Worm (Caenorhabditis elegans) whole organism, L4 larva: Measurements from ENCODE around the gene rpn-9.

Source experiments
- daf-12 ChIP-seq: fragments of 150-350 bp; optimal IDR thresholded peaks from 2 replicates; lab custom pipeline; 2014; ENCODE audit warnings: missing biosample characterization, missing genetic modification reagents, missing genetic modification characterization
- daf-16 ChIP-seq, 3 experiments: sonication (generic microtip); optimal IDR thresholded peaks; 2 replicates each; lab custom pipeline; 2016 to 2017; ENCODE audit warnings: missing genetic modification characterization in 3 of 3, missing genetic modification reagents in 3 of 3, mild to moderate bottlenecking in 2 of 3, missing compliant biosample characterization in 2 of 3, missing biosample characterization in 1 of 3, moderate library complexity in 1 of 3
- dve-1 ChIP-seq: sonication (generic microtip); optimal IDR thresholded peaks from 2 replicates; lab custom pipeline; 2017; ENCODE audit warnings: antibody characterized with exemption, mild to moderate bottlenecking, missing genetic modification characterization, missing compliant biosample characterization; ENCODE audit not compliant: insufficient read depth
- hlh-30 ChIP-seq: sonication (generic microtip); optimal IDR thresholded peaks from 2 replicates; lab custom pipeline; 2017; ENCODE audit warnings: antibody characterized with exemption, mild to moderate bottlenecking, missing genetic modification characterization, missing compliant biosample characterization; ENCODE audit not compliant: insufficient read depth
- nhr-102 ChIP-seq: sonication (generic microtip); optimal IDR thresholded peaks from 2 replicates; lab custom pipeline; 2016; ENCODE audit warnings: mild to moderate bottlenecking, missing genetic modification characterization, moderate library complexity, missing compliant biosample characterization
- nhr-42 ChIP-seq: fragments of 200-800 bp; sonication (Bioruptor generic); IDR thresholded peaks from 2 replicates; pipeline ENCODE4 v1.3.6; 2022; ENCODE audit warnings: missing genetic modification characterization, missing compliant biosample characterization
- pha-4 ChIP-seq, 2 experiments: fragments of 150-350 bp in 1 of 2; fragments of 200-800 bp in 1 of 2; sonication (Bioruptor generic) in 1 of 2; IDR thresholded peaks in 1 of 2; optimal IDR thresholded peaks in 1 of 2; 2 replicates each; pipeline versions ENCODE4 v1.3.6 to Lab custom; 2014 to 2022; ENCODE audit warnings: missing genetic modification characterization in 2 of 2, missing genetic modification reagents in 2 of 2, missing biosample characterization in 1 of 2, missing compliant biosample characterization in 1 of 2
- unc-62 ChIP-seq, 3 experiments: fragments of 150-350 bp in 1 of 3; sonication (generic microtip); optimal IDR thresholded peaks in 2 of 3; peaks in 1 of 3; 1 replicate in 1 of 3; 2 replicates in 2 of 3; lab custom pipeline; 2014 to 2017; ENCODE audit warnings: missing biosample characterization in 3 of 3, missing genetic modification characterization in 3 of 3, missing genetic modification reagents in 3 of 3, missing genotype in 1 of 3
- zip-2 ChIP-seq: fragments of 150-350 bp; optimal IDR thresholded peaks from 2 replicates; lab custom pipeline; 2014; ENCODE audit warnings: missing biosample characterization, missing genetic modification characterization

The rpn-9 gene

DNA sequence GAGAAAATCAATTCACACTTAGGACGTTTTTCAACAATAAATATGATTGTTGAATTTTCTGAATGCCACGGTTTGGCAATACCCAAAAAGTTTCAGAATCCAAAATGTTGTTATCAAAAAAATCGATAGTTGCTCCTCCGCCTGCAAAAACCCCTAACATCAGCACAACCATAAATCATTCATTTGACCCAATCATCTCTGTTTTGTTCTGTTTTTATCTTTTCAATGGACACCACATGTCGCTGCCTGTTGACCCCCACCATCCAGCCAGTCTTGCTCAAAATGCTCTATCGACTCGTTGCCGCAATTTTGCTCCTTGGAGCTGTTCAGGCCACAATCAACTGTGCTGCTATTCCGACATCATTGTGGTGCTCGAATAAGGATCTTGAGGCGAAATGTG, 50.7 kb downstream of the rpn-9 start, which contains the start of gene F37H8.5:
Gene F37H8.5, plus strand, starts transcription at position 181 of the 400 bp plus-strand sequence.
- TF ChIP-seq daf-12: no peak
- TF ChIP-seq nhr-42 (GFP tag; lab: Robert Waterston, UW): no peak
- no peak for TF ChIP-seq nhr-102 (tag; lab: Kevin White, UChicago)
- no peak for TF ChIP-seq dve-1
- no peak for TF ChIP-seq zip-2 (tag; lab: Kevin White, UChicago)
- TF ChIP-seq hlh-30 (tag; lab: Kevin White, UChicago): no peak
- no peak for TF ChIP-seq pha-4 (GFP tag; IDR thresholded peaks at IDR 0.05; lab: Robert Waterston, UW)
- no peak for TF ChIP-seq pha-4 (tag; optimal IDR thresholded peaks at IDR 0.05; lab: Kevin White, UChicago)
- peak in 1 of 2 experiments; percentile 92 for TF ChIP-seq unc-62 (GFP tag; optimal IDR thresholded peaks at IDR 0.05 in 1 of 2; lab: Kevin White, UChicago)
- TF ChIP-seq unc-62 (tag; optimal IDR thresholded peaks at IDR 0.05; lab: Kevin White, UChicago): no peak
- TF ChIP-seq daf-16 (GFP tag; optimal IDR thresholded peaks at IDR 0.05; lab: Kevin White, UChicago): peak in 1 of 2 experiments; percentile 28
- no peak for TF ChIP-seq daf-16 (tag; optimal IDR thresholded peaks at IDR 0.05; lab: Kevin White, UChicago)
